Worm (Caenorhabditis elegans) whole organism, L2 larva: ENCODE results near the gene srx-22.

Experiments used
- C34F6.9 ChIP-seq: fragments of 150-350 bp; optimal IDR thresholded peaks from 2 replicates; lab custom pipeline; 2014; ENCODE audit warnings: missing biosample characterization, missing genetic modification characterization
- R02D3.7 ChIP-seq: fragments of 150-350 bp; optimal IDR thresholded peaks from 2 replicates; lab custom pipeline; 2014; ENCODE audit warnings: missing biosample characterization, missing genetic modification characterization
- Y55F3AM.14 ChIP-seq: fragments of 200-800 bp; sonication (Bioruptor generic); optimal IDR thresholded peaks from 2 replicates; lab custom pipeline; 2018; ENCODE audit warnings: mild to moderate bottlenecking, missing genetic modification characterization, missing compliant biosample characterization
- ZK546.5 ChIP-seq: sonication (generic microtip); optimal IDR thresholded peaks from 2 replicates; lab custom pipeline; 2017; ENCODE audit warnings: missing biosample characterization, missing genetic modification characterization
- alr-1 ChIP-seq: fragments of 150-350 bp; optimal IDR thresholded peaks from 2 replicates; lab custom pipeline; 2014; ENCODE audit warnings: missing biosample characterization, missing genetic modification characterization
- aly-2 ChIP-seq: fragments of 150-350 bp; optimal IDR thresholded peaks from 2 replicates; lab custom pipeline; 2014; ENCODE audit warnings: missing biosample characterization, missing genetic modification characterization
- ama-1 ChIP-seq: fragments of 150-350 bp; optimal IDR thresholded peaks from 2 replicates; lab custom pipeline; 2018; ENCODE audit warnings: inconsistent platforms
- blmp-1 ChIP-seq: sonication (generic microtip); optimal IDR thresholded peaks from 2 replicates; lab custom pipeline; 2017; ENCODE audit warnings: missing genetic modification characterization, mild to moderate bottlenecking, missing compliant biosample characterization, antibody characterized with exemption, moderate library complexity; ENCODE audit not compliant: insufficient read depth
- ceh-16 ChIP-seq: fragments of 150-350 bp; optimal IDR thresholded peaks from 2 replicates; lab custom pipeline; 2014; ENCODE audit warnings: missing biosample characterization, missing genetic modification characterization
- ceh-82 ChIP-seq: fragments of 150-350 bp; optimal IDR thresholded peaks from 2 replicates; lab custom pipeline; 2014; ENCODE audit warnings: missing biosample characterization, missing genetic modification characterization
- dmd-4 ChIP-seq: sonication (generic microtip); optimal IDR thresholded peaks from 2 replicates; lab custom pipeline; 2017; ENCODE audit warnings: missing biosample characterization, missing genetic modification characterization
- egl-27 ChIP-seq: sonication (generic microtip); optimal IDR thresholded peaks from 3 replicates; lab custom pipeline; 2017; ENCODE audit warnings: missing biosample characterization, missing genetic modification reagents, missing genetic modification characterization
- fos-1 ChIP-seq: fragments of 150-350 bp; optimal IDR thresholded peaks from 2 replicates; lab custom pipeline; 2014; ENCODE audit warnings: missing biosample characterization, missing genetic modification characterization
- gmeb-1 ChIP-seq: fragments of 150-350 bp; optimal IDR thresholded peaks from 2 replicates; lab custom pipeline; 2014; ENCODE audit warnings: missing biosample characterization, missing genetic modification characterization
- lin-39 ChIP-seq: fragments of 150-350 bp; optimal IDR thresholded peaks from 2 replicates; lab custom pipeline; 2014; ENCODE audit warnings: missing biosample characterization, missing genetic modification reagents, missing genetic modification characterization
- lsy-2 ChIP-seq, 2 experiments: fragments of 150-350 bp in 1 of 2; sonication (generic microtip) in 1 of 2; optimal IDR thresholded peaks; 2 replicates each; lab custom pipeline; 2014 to 2017; ENCODE audit warnings: missing biosample characterization in 2 of 2, missing genetic modification characterization in 2 of 2
- mab-5 ChIP-seq: fragments of 150-350 bp; optimal IDR thresholded peaks from 2 replicates; lab custom pipeline; 2014; ENCODE audit warnings: missing biosample characterization, missing genetic modification characterization
- mdl-1 ChIP-seq, 2 experiments: fragments of 150-350 bp in 1 of 2; sonication (generic microtip) in 1 of 2; optimal IDR thresholded peaks; 2 replicates each; lab custom pipeline; 2017; ENCODE audit warnings: missing biosample characterization in 2 of 2, missing genetic modification characterization in 2 of 2
- nhr-10 ChIP-seq: sonication (generic microtip); optimal IDR thresholded peaks from 2 replicates; lab custom pipeline; 2017; ENCODE audit warnings: missing biosample characterization, missing genetic modification characterization
- nhr-11 ChIP-seq: fragments of 150-350 bp; optimal IDR thresholded peaks from 2 replicates; lab custom pipeline; 2014; ENCODE audit warnings: missing biosample characterization, missing genetic modification characterization
- nhr-21 ChIP-seq: fragments of 150-350 bp; optimal IDR thresholded peaks from 2 replicates; lab custom pipeline; 2014; ENCODE audit warnings: missing biosample characterization, missing genetic modification characterization
- nhr-237 ChIP-seq: fragments of 150-350 bp; optimal IDR thresholded peaks from 2 replicates; lab custom pipeline; 2014; ENCODE audit warnings: missing biosample characterization, missing genetic modification characterization
- nhr-25 ChIP-seq: fragments of 150-350 bp; sonication (generic microtip); optimal IDR thresholded peaks from 3 replicates; lab custom pipeline; 2014; ENCODE audit warnings: missing biosample characterization, missing genetic modification characterization
- nhr-6 ChIP-seq: fragments of 150-350 bp; optimal IDR thresholded peaks from 2 replicates; lab custom pipeline; 2014; ENCODE audit warnings: missing biosample characterization, missing genetic modification characterization
- nhr-77 ChIP-seq: fragments of 150-350 bp; optimal IDR thresholded peaks from 2 replicates; lab custom pipeline; 2014; ENCODE audit warnings: missing biosample characterization, missing genetic modification characterization
- peb-1 ChIP-seq: fragments of 150-350 bp; optimal IDR thresholded peaks from 2 replicates; lab custom pipeline; 2014; ENCODE audit warnings: missing biosample characterization, missing genetic modification characterization
- sem-4 ChIP-seq: fragments of 150-350 bp; optimal IDR thresholded peaks from 2 replicates; lab custom pipeline; 2014; ENCODE audit warnings: missing biosample characterization, missing genetic modification reagents, missing genetic modification characterization
- skn-1 ChIP-seq: sonication (generic microtip); optimal IDR thresholded peaks from 2 replicates; lab custom pipeline; 2017; ENCODE audit warnings: missing biosample characterization, missing genetic modification characterization
- sma-9 ChIP-seq, 2 experiments: fragments of 150-350 bp in 1 of 2; sonication (generic microtip) in 1 of 2; optimal IDR thresholded peaks; 2 replicates each; lab custom pipeline; 2014 to 2016; ENCODE audit warnings: missing genetic modification characterization in 2 of 2, mild to moderate bottlenecking in 1 of 2, missing biosample characterization in 1 of 2, missing compliant biosample characterization in 1 of 2, missing genetic modification reagents in 1 of 2, moderate library complexity in 1 of 2
- snpc-4 ChIP-seq: fragments of 150-350 bp; optimal IDR thresholded peaks from 2 replicates; lab custom pipeline; 2014; ENCODE audit warnings: missing biosample characterization, missing genetic modification characterization
- unc-39 ChIP-seq: fragments of 150-350 bp; optimal IDR thresholded peaks from 2 replicates; lab custom pipeline; 2014; ENCODE audit warnings: missing biosample characterization, missing genetic modification characterization
- unc-55 ChIP-seq: fragments of 150-350 bp; sonication (generic microtip); optimal IDR thresholded peaks from 3 replicates; lab custom pipeline; 2014; ENCODE audit warnings: missing biosample characterization, missing genetic modification reagents, missing genetic modification characterization
- zag-1 ChIP-seq: fragments of 150-350 bp; optimal IDR thresholded peaks from 2 replicates; lab custom pipeline; 2014; ENCODE audit warnings: missing biosample characterization, missing genetic modification characterization
- ztf-1 ChIP-seq: fragments of 200-800 bp; sonication (Bioruptor generic); conservative IDR thresholded peaks from 2 replicates; pipeline ENCODE4 v1.3.6; 2022; ENCODE audit warnings: missing genetic modification characterization, missing compliant biosample characterization
- ztf-4 ChIP-seq: fragments of 150-350 bp; optimal IDR thresholded peaks from 2 replicates; lab custom pipeline; 2014; ENCODE audit warnings: missing biosample characterization, missing genetic modification characterization

Gene srx-22

DNA sequence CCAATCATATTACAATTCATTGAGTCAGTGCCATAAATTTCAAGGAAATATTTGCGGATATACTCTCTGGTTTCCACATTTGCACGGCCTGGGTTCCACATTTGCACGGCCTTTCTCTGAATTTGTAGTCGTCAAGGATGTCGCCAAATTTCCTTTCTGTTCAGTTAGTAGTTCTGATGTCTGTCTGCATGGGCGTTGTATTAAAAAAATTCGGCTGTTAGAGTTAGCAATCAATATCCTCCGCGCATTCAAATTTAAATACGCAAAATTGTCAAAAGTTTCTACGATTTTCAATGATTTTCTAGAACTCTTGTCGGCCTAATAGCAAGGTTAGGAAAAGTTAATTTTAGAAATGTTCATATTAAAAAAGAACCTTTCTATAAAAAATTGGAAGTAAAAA lies 16.2 kb downstream of the srx-22 start, which contains the start of gene srj-52:
srj-52 (minus strand) TSS at position 101 of the 400 bp plus-strand sequence.
- no peak for TF ChIP-seq gmeb-1 (tag; lab: Kevin White, UChicago)
- TF ChIP-seq nhr-237: no peak
- TF ChIP-seq egl-27 (tag; lab: Kevin White, UChicago): no peak
- TF ChIP-seq nhr-10: no peak
- TF ChIP-seq, all 48 proteins: peak for 0

DNA sequence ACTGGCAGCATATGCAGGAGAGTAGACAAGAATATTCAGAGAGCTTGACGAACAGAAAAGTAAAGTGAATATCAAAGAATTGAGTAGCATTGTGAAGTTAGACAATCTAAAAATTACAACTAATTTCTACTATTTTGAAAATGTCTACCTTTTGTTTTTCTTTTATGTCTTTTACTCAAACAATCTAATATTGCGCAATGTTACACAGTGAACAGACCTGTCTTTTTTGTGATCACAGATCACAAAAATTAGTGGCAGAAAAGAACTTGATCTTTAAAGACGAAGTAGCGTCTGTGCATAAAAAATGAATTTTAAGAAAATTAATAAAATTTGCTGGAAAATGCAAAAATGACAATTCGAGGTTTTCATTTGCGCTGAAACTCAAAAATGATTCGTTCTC lies 19.3 kb downstream of the srx-22 start:
- TF ChIP-seq blmp-1 (tag; lab: Kevin White, UChicago): no peak
- no peak for TF ChIP-seq ZK546.5 (tag; lab: Kevin White, UChicago)
- TF ChIP-seq nhr-77 (tag; lab: Kevin White, UChicago): no peak
- no peak for TF ChIP-seq mdl-1 (tag; optimal IDR thresholded peaks at IDR 0.05; lab: Kevin White, UChicago)
- no peak for TF ChIP-seq unc-39 (tag; lab: Kevin White, UChicago)
- no peak for TF ChIP-seq nhr-6
- no peak for TF ChIP-seq nhr-25
- TF ChIP-seq R02D3.7 (tag; lab: Kevin White, UChicago): no peak
- no peak for TF ChIP-seq sem-4 (tag; lab: Kevin White, UChicago)
- no peak for TF ChIP-seq skn-1
- TF ChIP-seq peb-1: no peak
- no peak for TF ChIP-seq ama-1 (lab: Kevin White, UChicago)
- TF ChIP-seq fos-1 (tag; lab: Kevin White, UChicago): no peak
- no peak for TF ChIP-seq ceh-16 (tag; lab: Kevin White, UChicago)
- TF ChIP-seq nhr-21 (tag; lab: Kevin White, UChicago): no peak
- TF ChIP-seq C34F6.9 (tag; lab: Kevin White, UChicago): no peak
- no peak for TF ChIP-seq dmd-4 (tag; lab: Kevin White, UChicago)

DNA sequence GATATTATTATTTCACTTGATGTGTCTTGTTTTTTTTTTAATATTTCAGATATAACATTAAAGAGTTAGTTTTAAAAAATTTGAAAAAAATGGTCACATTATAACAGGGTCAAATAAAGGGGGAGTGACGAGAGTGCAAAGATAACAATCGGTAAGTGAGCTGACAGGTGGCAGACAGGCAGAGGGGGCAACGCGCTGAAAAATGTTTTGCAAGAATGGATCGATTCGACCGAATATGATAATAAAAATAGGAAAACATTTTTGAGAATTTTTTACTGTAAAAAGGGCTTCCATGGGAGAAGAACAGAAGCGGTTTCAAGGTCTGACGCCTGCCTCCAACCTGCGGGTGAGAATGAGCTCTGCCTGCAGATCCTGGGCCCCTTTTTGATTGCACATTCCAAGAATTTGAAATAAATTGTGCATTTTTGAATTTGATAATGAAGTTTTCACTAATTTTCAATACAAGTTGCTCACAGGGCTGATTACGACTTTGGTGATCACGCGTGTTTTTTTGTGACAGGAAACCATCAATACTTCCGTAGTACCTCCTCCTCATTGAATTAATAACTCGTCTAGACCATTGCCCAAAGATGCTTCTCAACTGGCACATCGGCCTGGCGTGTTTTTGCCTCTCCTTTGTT lies 19.8 kb downstream of the srx-22 start, which contains the start of the genes ugt-29 and srx-5:
ugt-29 (minus strand) TSS at position 101 of the 641 bp plus-strand sequence.
srx-5 (plus strand) TSS at position 591 of the 641 bp plus-strand sequence.
- TF ChIP-seq aly-2 (tag; lab: Kevin White, UChicago) (no peak), ceh-82 (tag; lab: Kevin White, UChicago) (no peak), gmeb-1 (tag; lab: Kevin White, UChicago) (no peak), fos-1 (tag; lab: Kevin White, UChicago) (no peak), nhr-237 (no peak), ztf-4 (tag; lab: Kevin White, UChicago) (no peak), sem-4 (tag; lab: Kevin White, UChicago) (no peak), alr-1 (no peak), nhr-25 (no peak), snpc-4 (no peak), sma-9 (GFP tag; optimal IDR thresholded peaks at IDR 0.05; lab: Kevin White, UChicago) (no peak), sma-9 (tag; optimal IDR thresholded peaks at IDR 0.05; lab: Kevin White, UChicago) (no peak), ztf-1 (no peak), dmd-4 (tag; lab: Kevin White, UChicago) (no peak), C34F6.9 (tag; lab: Kevin White, UChicago) (no peak), lsy-2 (tag; optimal IDR thresholded peaks at IDR 0.05; lab: Kevin White, UChicago) (no peak), nhr-21 (tag; lab: Kevin White, UChicago) (no peak)
- TF ChIP-seq, all 48 proteins: peak for 0

DNA sequence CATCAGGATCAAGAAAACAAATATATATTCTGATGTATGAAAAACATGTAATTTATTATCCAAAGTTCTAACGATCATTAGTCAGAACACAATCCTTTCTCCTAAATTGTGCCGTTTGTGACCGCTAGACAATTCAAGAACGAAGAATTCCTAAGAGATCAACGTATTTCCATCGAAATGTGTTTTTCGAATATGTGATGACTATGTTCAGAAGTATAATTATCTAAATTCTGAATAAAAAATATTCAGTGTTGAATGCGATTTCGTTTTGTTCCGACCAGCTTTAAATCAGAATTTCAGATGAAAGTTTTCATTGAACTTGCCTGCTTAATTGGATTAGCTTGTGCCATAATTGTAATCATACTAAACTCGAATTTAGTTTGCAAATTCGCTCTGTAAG lies 22.5 kb downstream of the srx-22 start, which contains the start of gene srbc-37:
srbc-37 (plus strand) TSS at position 301 of the 400 bp plus-strand sequence.
- no peak for TF ChIP-seq mab-5 (tag; lab: Kevin White, UChicago)
- TF ChIP-seq sem-4 (tag; lab: Kevin White, UChicago): no peak
- TF ChIP-seq ceh-82 (tag; lab: Kevin White, UChicago): no peak
- TF ChIP-seq skn-1: no peak
- TF ChIP-seq snpc-4: no peak
- TF ChIP-seq sma-9 (GFP tag; optimal IDR thresholded peaks at IDR 0.05; lab: Kevin White, UChicago): no peak
- no peak for TF ChIP-seq sma-9 (tag; optimal IDR thresholded peaks at IDR 0.05; lab: Kevin White, UChicago)
- TF ChIP-seq blmp-1 (tag; lab: Kevin White, UChicago): no peak
- TF ChIP-seq Y55F3AM.14 (GFP tag; lab: Kevin White, UChicago): no peak
- no peak for TF ChIP-seq dmd-4 (tag; lab: Kevin White, UChicago)
- TF ChIP-seq nhr-11: no peak

DNA sequence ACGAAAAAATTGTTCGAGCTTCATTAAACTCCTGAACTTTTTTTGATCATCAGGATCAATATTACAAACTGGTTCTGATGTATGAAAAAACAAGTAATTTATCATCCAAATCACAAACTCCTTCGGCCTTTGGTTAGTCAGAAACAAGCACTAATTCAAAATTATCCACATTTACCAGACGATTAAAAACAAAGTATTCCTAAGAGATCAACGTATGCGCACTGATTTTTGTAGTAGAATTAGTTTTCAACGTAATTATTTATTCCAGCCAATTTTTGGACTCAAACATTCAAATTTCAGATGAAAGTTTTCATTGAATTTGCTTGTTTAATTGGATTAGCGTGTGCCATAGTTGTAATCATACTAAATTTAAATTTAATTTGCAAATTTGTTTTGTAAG lies 27.2 kb downstream of the srx-22 start, which contains the start of gene srbc-38:
srbc-38 (plus strand) TSS at position 301 of the 400 bp plus-strand sequence.
- TF ChIP-seq unc-55 (GFP tag; lab: Kevin White, UChicago): no peak
- TF ChIP-seq blmp-1 (tag; lab: Kevin White, UChicago): no peak
- no peak for TF ChIP-seq lin-39 (tag; lab: Kevin White, UChicago)
- TF ChIP-seq ceh-82 (tag; lab: Kevin White, UChicago): no peak
- no peak for TF ChIP-seq ceh-16 (tag; lab: Kevin White, UChicago)
- TF ChIP-seq nhr-21 (tag; lab: Kevin White, UChicago): no peak
- TF ChIP-seq nhr-237: no peak
- TF ChIP-seq ztf-4 (tag; lab: Kevin White, UChicago): no peak
- TF ChIP-seq egl-27 (tag; lab: Kevin White, UChicago): no peak
- no peak for TF ChIP-seq zag-1 (tag; lab: Kevin White, UChicago)
